Fruit fly (Drosophila melanogaster): Measurements from ENCODE around the gene Msp300.

Gene Msp300

DNA sequence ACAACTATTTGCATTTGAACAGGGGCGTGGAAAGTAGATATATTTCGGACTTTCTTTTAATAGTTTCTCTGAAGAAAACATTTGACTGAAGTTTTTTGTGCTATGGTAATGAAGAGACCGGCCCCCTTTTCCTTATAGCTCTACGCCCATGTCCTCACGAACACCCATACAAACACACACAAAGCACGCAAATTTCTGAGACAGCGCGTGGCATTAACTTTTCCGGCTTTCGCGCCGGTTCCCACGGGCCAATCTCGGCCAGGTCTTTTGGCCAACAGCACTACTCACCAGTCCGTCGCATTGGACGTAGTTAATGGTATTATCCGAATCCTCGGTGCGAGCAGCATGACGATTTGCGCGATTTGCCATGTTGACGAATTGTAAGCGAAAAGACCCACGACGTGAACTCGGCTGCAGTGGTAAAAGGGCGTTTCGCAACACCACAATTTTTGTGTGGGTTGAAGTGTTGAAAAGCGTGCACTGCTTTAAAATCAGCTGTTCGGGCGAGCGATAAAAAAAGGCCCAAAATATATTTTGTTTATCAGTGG lies 48.2 kb upstream of the Msp300 start, which contains the start of gene senju (continued):
- peak; percentile 71 for TF ChIP-seq nerfin-1 (tag; optimal IDR thresholded peaks at IDR 0.05)
- peak; percentile 53 for TF ChIP-seq zen (tag; optimal IDR thresholded peaks at IDR 0.05)
- TF ChIP-seq CG4404 (GFP tag; IDR thresholded peaks at IDR 0.05) = peak; percentile 52
- peak; percentile 86 for TF ChIP-seq Rfx (GFP tag; IDR thresholded peaks at IDR 0.05)
- TF ChIP-seq CG14965 (GFP tag; optimal IDR thresholded peaks at IDR 0.05; ENCODE audit: borderline replicate concordance) = peak; percentile 25
- no peak for TF ChIP-seq CG7963 (GFP tag; IDR thresholded peaks at IDR 0.05; ENCODE audit: partially characterized antibody)
- TF ChIP-seq Bteb2 (GFP tag; optimal IDR thresholded peaks at IDR 0.05) = peak; percentile 50
- peak; percentile 72 for TF ChIP-seq CG30431 (GFP tag; optimal IDR thresholded peaks at IDR 0.05)
- peak; percentile 70 for TF ChIP-seq kay (GFP tag; optimal IDR thresholded peaks at IDR 0.05)
- TF ChIP-seq CG7357 (GFP tag; IDR thresholded peaks at IDR 0.05) = no peak; the same call in 2 of the 3 replicates
- peak; percentile 79 for TF ChIP-seq stwl (tag; optimal IDR thresholded peaks at IDR 0.05)
- 0 out of 2 replicates have a peak, but pooled peaks have one; percentile 30 for TF ChIP-seq CG7372 (GFP tag; IDR thresholded peaks at IDR 0.05)
- TF ChIP-seq bab2 (GFP tag; optimal IDR thresholded peaks at IDR 0.05) = peak; percentile 91
- peak; percentile 89 for TF ChIP-seq CG32532 (GFP tag; IDR thresholded peaks at IDR 0.05)
- TF ChIP-seq CG10565 (GFP tag; optimal IDR thresholded peaks at IDR 0.05) = no peak
- peak; percentile 43; the same call in 1 of the 2 replicates for TF ChIP-seq ro (GFP tag; IDR thresholded peaks at IDR 0.05)
- peak; percentile 88 for TF ChIP-seq B-H2 (GFP tag; optimal IDR thresholded peaks at IDR 0.05)
- peak; percentile 72 to 82 for TF ChIP-seq bsh (GFP tag; optimal IDR thresholded peaks at IDR 0.05)
- TF ChIP-seq toy (GFP tag; IDR thresholded peaks at IDR 0.05) = peak; percentile 35; the same call in 1 of the 2 replicates
- TF ChIP-seq peb (GFP tag; IDR thresholded peaks at IDR 0.05) = no peak; the same call in 1 of the 2 replicates
- peak; percentile 82 for TF ChIP-seq tgo (GFP tag; IDR thresholded peaks at IDR 0.05)
- peak; percentile 47; the same call in 1 of the 3 replicates for TF ChIP-seq jigr1 (GFP tag; IDR thresholded peaks at IDR 0.05)
- peak; percentile 74 for TF ChIP-seq Asciz (GFP tag; optimal IDR thresholded peaks at IDR 0.05)
- peak; percentile 82 to 84 for TF ChIP-seq chif (GFP tag; optimal IDR thresholded peaks at IDR 0.05)
- peak; percentile 81 for TF ChIP-seq kni (GFP tag; optimal IDR thresholded peaks at IDR 0.05)
- peak; percentile 66 for TF ChIP-seq ato (GFP tag; IDR thresholded peaks at IDR 0.05; ENCODE audit: partially characterized antibody)
- TF ChIP-seq CG4730 (GFP tag; IDR thresholded peaks at IDR 0.05) = peak; percentile 57
- peak; percentile 90 for TF ChIP-seq CG30403 (GFP tag; optimal IDR thresholded peaks at IDR 0.05)
- TF ChIP-seq CG13287 (GFP tag; IDR thresholded peaks at IDR 0.05; ENCODE audit: partially characterized antibody) = peak; percentile 69
- TF ChIP-seq so (GFP tag; IDR thresholded peaks at IDR 0.05) = peak; percentile 75; the same call in 2 of the 3 replicates
- TF ChIP-seq da (GFP tag; optimal IDR thresholded peaks at IDR 0.05) = peak; percentile 22
- peak; percentile 75 for TF ChIP-seq pfk (GFP tag; optimal IDR thresholded peaks at IDR 0.05)
- peak; percentile 77 for TF ChIP-seq Sin3A (optimal IDR thresholded peaks at IDR 0.05)
- TF ChIP-seq pb (GFP tag; optimal IDR thresholded peaks at IDR 0.05) = peak; percentile 79
- no peak for TF ChIP-seq CG7745 (tag; optimal IDR thresholded peaks at IDR 0.05)
- peak; percentile 79 for TF ChIP-seq Myb (GFP tag; optimal IDR thresholded peaks at IDR 0.05)
- peak; percentile 81 for TF ChIP-seq CG11723 (GFP tag; optimal IDR thresholded peaks at IDR 0.05)
- TF ChIP-seq HLH3B (GFP tag; IDR thresholded peaks at IDR 0.05) = peak; percentile 78
- TF ChIP-seq CG12071 (GFP tag; optimal IDR thresholded peaks at IDR 0.05) = peak; percentile 77
- TF ChIP-seq schlank (tag; optimal IDR thresholded peaks at IDR 0.05) = peak; percentile 76
- no peak for TF ChIP-seq Elba2 (GFP tag; optimal IDR thresholded peaks at IDR 0.05)
- peak; percentile 56 for TF ChIP-seq CG3995 (GFP tag; optimal IDR thresholded peaks at IDR 0.05)
- peak; percentile 88 for TF ChIP-seq sr (GFP tag; IDR thresholded peaks at IDR 0.05)
- peak; percentile 60 for TF ChIP-seq CG32772 (GFP tag; IDR thresholded peaks at IDR 0.05)
- TF ChIP-seq Antp (GFP tag; optimal IDR thresholded peaks at IDR 0.05) = peak; percentile 90
- TF ChIP-seq Bgb (GFP tag; IDR thresholded peaks at IDR 0.05; ENCODE audit: partially characterized antibody) = peak; percentile 48; the same call in 1 of the 2 replicates
- TF ChIP-seq lmd (GFP tag; IDR thresholded peaks at IDR 0.05) = peak; percentile 86
- TF ChIP-seq CG2129 (GFP tag; IDR thresholded peaks at IDR 0.05; ENCODE audit: partially characterized antibody) = no peak
- peak; percentile 57; the same call in 2 of the 4 replicates for TF ChIP-seq Dll (GFP tag; IDR thresholded peaks at IDR 0.05; ENCODE audit: partially characterized antibody)
- peak; percentile 81 for TF ChIP-seq NK7.1 (GFP tag; optimal IDR thresholded peaks at IDR 0.05)

Data from whole organism, embryonic.